Worm (Caenorhabditis elegans): Measurements from ENCODE around the gene C23G10.11.

The C23G10.11 gene

DNA sequence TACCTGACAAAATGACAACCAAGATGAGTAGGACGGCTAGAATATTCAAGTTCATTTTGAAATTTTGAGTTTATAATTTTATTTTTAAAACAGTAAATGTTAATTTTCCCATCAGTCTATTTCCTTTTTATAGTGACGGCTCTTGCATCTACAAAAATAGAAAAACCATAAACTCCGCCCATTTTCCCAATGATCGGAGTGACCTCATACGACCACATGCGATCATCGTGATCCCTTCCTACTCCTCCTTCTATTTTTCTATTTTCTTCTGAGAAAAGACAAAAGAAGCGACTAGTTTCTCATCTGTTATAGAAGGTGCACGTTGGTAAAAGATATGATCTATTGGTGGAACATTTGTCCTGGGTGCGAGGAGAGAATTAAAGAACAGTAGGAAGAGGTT, at the start of gene C23G10.11:
C23G10.11 (minus strand) TSS at position 101 of the 400 bp plus-strand sequence.
- TF ChIP-seq hmg-11 (tag; optimal IDR thresholded peaks at IDR 0.05) (no peak), nfya-1 (tag; optimal IDR thresholded peaks at IDR 0.05; ENCODE audit: insufficient read depth) (no peak), pqm-1 (tag; optimal IDR thresholded peaks at IDR 0.05) (no peak), unc-62 (GFP tag; optimal IDR thresholded peaks at IDR 0.05) (no peak), R02D3.7 (tag; optimal IDR thresholded peaks at IDR 0.05) (no peak), nhr-28 (tag; optimal IDR thresholded peaks at IDR 0.05) (no peak), fkh-2 (tag; optimal IDR thresholded peaks at IDR 0.05) (no peak), snpc-4 (tag; optimal IDR thresholded peaks at IDR 0.05) (no peak), pha-4 (tag; optimal IDR thresholded peaks at IDR 0.05) (no peak), fkh-10 (GFP tag; optimal IDR thresholded peaks at IDR 0.05) (no peak), nhr-67 (tag; optimal IDR thresholded peaks at IDR 0.05) (no peak), egl-27 (tag; optimal IDR thresholded peaks at IDR 0.05) (no peak), unc-39 (tag; optimal IDR thresholded peaks at IDR 0.05) (no peak), nhr-43 (tag; optimal IDR thresholded peaks at IDR 0.05; ENCODE audit: poor library complexity, severe bottlenecking) (no peak), egl-5 (tag; optimal IDR thresholded peaks at IDR 0.05) (no peak)

ce11 chrIII:6264447-6264846, 49.1 kb upstream of the C23G10.11 start, which contains the start of gene srg-5:
srg-5 (minus strand) TSS chrIII:6264547.
- TF ChIP-seq nhr-23 (tag; optimal IDR thresholded peaks at IDR 0.05) = no peak
- no peak for TF ChIP-seq unc-39 (tag; optimal IDR thresholded peaks at IDR 0.05)
- no peak for TF ChIP-seq lin-39 (tag; optimal IDR thresholded peaks at IDR 0.05)
- TF ChIP-seq elt-1 (tag; optimal IDR thresholded peaks at IDR 0.05) = no peak
- no peak for TF ChIP-seq nhr-11 (tag; optimal IDR thresholded peaks at IDR 0.05)
- no peak for TF ChIP-seq jun-1 (tag; optimal IDR thresholded peaks at IDR 0.05)
- TF ChIP-seq ceh-9 (tag; optimal IDR thresholded peaks at IDR 0.05) = no peak
- TF ChIP-seq mml-1 (tag; optimal IDR thresholded peaks at IDR 0.05) = no peak
- no peak for TF ChIP-seq ceh-28 (tag; optimal IDR thresholded peaks at IDR 0.05)
- TF ChIP-seq zag-1 (tag; optimal IDR thresholded peaks at IDR 0.05) = no peak
- no peak for TF ChIP-seq daf-12 (tag; optimal IDR thresholded peaks at IDR 0.05)
- no peak for TF ChIP-seq ceh-82 (tag; optimal IDR thresholded peaks at IDR 0.05)
- TF ChIP-seq nhr-43 (tag; optimal IDR thresholded peaks at IDR 0.05; ENCODE audit: poor library complexity, severe bottlenecking) = no peak
- no peak for TF ChIP-seq pqm-1 (tag; optimal IDR thresholded peaks at IDR 0.05)
- TF ChIP-seq unc-62 (GFP tag; optimal IDR thresholded peaks at IDR 0.05) = no peak
- no peak for TF ChIP-seq sea-2 (GFP tag; optimal IDR thresholded peaks at IDR 0.05)
- TF ChIP-seq fos-1 (tag; optimal IDR thresholded peaks at IDR 0.05) = no peak

ce11 chrIII:6261985-6262384, 46.6 kb upstream of the C23G10.11 start, which contains the start of gene srg-4:
srg-4 (minus strand) TSS chrIII:6262085.
- TF ChIP-seq pqm-1 (tag; optimal IDR thresholded peaks at IDR 0.05) = no peak
- no peak for TF ChIP-seq lsy-12 (tag; optimal IDR thresholded peaks at IDR 0.05)
- no peak for TF ChIP-seq nhr-25 (tag; optimal IDR thresholded peaks at IDR 0.05)
- no peak for TF ChIP-seq ZK546.5 (tag; optimal IDR thresholded peaks at IDR 0.05)
- TF ChIP-seq nfya-1 (tag; optimal IDR thresholded peaks at IDR 0.05; ENCODE audit: insufficient read depth) = no peak
- TF ChIP-seq egl-27 (tag; optimal IDR thresholded peaks at IDR 0.05) = no peak

DNA sequence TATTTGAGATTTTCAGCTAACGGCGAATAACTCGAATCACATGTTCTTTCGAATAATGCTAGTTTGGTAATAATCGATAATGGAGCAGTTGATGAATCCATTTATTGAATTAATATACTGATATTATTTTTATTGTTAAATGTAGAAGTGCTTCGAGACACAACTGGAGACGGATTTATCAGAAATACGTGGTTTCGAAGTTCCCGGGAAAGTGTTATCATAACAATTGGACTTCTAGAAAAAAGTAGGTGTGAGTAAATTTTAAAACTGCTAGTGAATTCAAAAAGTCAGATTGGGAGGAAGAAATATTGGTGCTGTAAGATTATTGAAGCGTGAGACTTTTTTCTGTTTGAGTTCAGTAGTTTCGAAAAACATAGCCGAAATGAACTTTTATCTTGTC, 44.7 kb upstream of the C23G10.11 start, which contains the start of gene srg-2:
srg-2 (minus strand) TSS at position 101 of the 400 bp plus-strand sequence.
- TF ChIP-seq nfya-1 (tag; optimal IDR thresholded peaks at IDR 0.05; ENCODE audit: insufficient read depth) (no peak), daf-12 (tag; optimal IDR thresholded peaks at IDR 0.05) (no peak), hmg-11 (tag; optimal IDR thresholded peaks at IDR 0.05) (no peak), fkh-10 (GFP tag; optimal IDR thresholded peaks at IDR 0.05) (no peak)

ce11 chrIII:6258262-6258661, 42.9 kb upstream of the C23G10.11 start, which contains the start of gene srg-1:
srg-1 (minus strand) TSS chrIII:6258362.
- no peak for TF ChIP-seq elt-3 (tag; optimal IDR thresholded peaks at IDR 0.05)

DNA sequence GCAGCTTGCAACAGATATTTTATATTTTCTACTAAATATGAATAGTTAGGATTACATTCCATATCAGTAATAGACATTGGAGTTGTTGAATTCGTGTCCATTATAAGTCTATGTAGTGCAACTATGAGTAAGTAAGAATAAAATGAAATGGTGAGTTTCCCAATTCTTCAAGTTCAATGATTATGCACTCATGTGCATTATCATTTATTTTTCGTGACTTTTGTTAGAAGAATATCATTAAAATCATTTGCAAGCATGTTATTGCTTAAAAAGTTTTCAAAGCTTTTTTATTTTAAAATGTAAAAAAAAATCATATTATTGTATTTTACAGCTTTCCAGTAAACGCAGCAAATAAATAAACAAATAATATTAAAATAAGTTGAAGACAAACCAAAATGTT, 41.3 kb upstream of the C23G10.11 start, which contains the start of gene srg-9:
srg-9 (minus strand) TSS at position 101 of the 400 bp plus-strand sequence.
- TF ChIP-seq R02D3.7 (tag; optimal IDR thresholded peaks at IDR 0.05) (no peak), nhr-67 (tag; optimal IDR thresholded peaks at IDR 0.05) (no peak), snpc-4 (tag; optimal IDR thresholded peaks at IDR 0.05) (no peak), jun-1 (tag; optimal IDR thresholded peaks at IDR 0.05) (no peak), nhr-28 (tag; optimal IDR thresholded peaks at IDR 0.05) (no peak), sea-2 (GFP tag; optimal IDR thresholded peaks at IDR 0.05) (no peak), nhr-76 (tag; optimal IDR thresholded peaks at IDR 0.05) (no peak), pha-4 (tag; optimal IDR thresholded peaks at IDR 0.05) (no peak)
